Worm (Caenorhabditis elegans) whole organism, midembryonic: Measurements from ENCODE around the gene ule-5.

ENCODE experiments used
- T22C8.4 ChIP-seq: fragments of 200-800 bp; sonication (Bioruptor generic); IDR thresholded peaks from 2 replicates; pipeline ENCODE4 v1.3.6; 2022; ENCODE audit warnings: missing genetic modification characterization, missing compliant biosample characterization
- cog-1 ChIP-seq: sonication (generic microtip); optimal IDR thresholded peaks from 2 replicates; lab custom pipeline; 2016; ENCODE audit warnings: missing genetic modification characterization, missing compliant biosample characterization
- flt-1 ChIP-seq: fragments of 200-800 bp; sonication (Bioruptor generic); IDR thresholded peaks from 2 replicates; pipeline ENCODE4 v1.3.6; 2022; ENCODE audit warnings: missing genetic modification characterization, missing compliant biosample characterization
- ztf-23 ChIP-seq: fragments of 200-800 bp; sonication (Bioruptor generic); IDR thresholded peaks from 2 replicates; pipeline ENCODE4 v1.3.6; 2022; ENCODE audit warnings: missing genetic modification reagents, missing genetic modification characterization, missing compliant biosample characterization
- ztf-29 ChIP-seq: fragments of 200-800 bp; sonication (Bioruptor generic); IDR thresholded peaks from 2 replicates; pipeline ENCODE4 v1.3.6; 2022; ENCODE audit warnings: missing genetic modification reagents, missing genetic modification characterization, missing compliant biosample characterization

- TF ChIP-seq ztf-23 (GFP tag; lab: Robert Waterston, UW) (no peak), T22C8.4 (GFP tag; lab: Robert Waterston, UW) (no peak), ztf-29 (GFP tag; lab: Robert Waterston, UW) (no peak), flt-1 (GFP tag; lab: Robert Waterston, UW) (no peak), cog-1 (tag; lab: Kevin White, UChicago) (no peak)
Observed at ce11 chrX:11907263-11907662, 24.3 kb downstream of the ule-5 start, which contains the start of gene Y62H9A.11.
